Worm (Caenorhabditis elegans): ENCODE data around the gene T28A8.3.
A peak's percentile ranks its signal among the peaks of the same experiment; 100 is the strongest.

DNA sequence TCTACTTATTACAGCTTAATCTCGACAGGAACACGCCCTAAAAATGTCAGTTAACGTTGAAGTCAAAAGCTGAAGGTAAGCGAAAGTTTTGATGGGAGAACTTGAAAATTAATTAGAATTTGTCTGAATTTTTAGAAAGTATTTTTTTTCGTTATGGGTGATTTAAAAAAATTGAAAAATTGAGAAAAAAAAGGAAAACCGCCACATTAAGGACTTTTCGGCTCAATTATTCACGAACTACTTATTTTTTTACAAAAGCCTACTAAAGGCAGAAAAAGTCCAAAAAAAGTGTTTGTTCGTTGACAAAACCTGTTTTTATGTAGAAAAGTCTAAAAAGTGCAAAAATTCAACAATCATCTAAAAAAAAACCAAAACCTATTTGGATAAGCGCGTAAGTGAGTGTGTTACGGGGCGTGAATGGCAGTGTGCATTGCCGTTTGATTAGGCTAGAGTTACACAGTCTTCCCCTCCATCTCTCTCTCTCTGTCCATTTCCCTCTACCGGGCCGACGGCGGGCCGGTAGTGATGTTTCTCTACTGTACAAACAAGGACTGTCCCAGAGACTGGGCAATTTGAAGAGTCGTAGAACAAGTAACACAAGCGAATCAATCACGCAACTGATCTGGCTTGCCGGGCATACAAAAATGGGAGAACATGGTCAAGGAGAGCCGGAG, 21.7 kb downstream of the T28A8.3 start, which contains the start of gene lron-13:
- TF ChIP-seq crh-2 (tag; optimal IDR thresholded peaks at IDR 0.05) (no peak), fos-1 (tag; optimal IDR thresholded peaks at IDR 0.05) (peak; percentile 74), snpc-4 (tag; optimal IDR thresholded peaks at IDR 0.05) (no peak), blmp-1 (tag; optimal IDR thresholded peaks at IDR 0.05; ENCODE audit: insufficient read depth) (no peak), egl-27 (tag; optimal IDR thresholded peaks at IDR 0.05) (no peak), lin-13 (GFP tag; optimal IDR thresholded peaks at IDR 0.05) (no peak), ztf-4 (tag; optimal IDR thresholded peaks at IDR 0.05) (no peak), nhr-77 (tag; optimal IDR thresholded peaks at IDR 0.05) (no peak), skn-1 (tag; optimal IDR thresholded peaks at IDR 0.05) (no peak), ZK546.5 (tag; optimal IDR thresholded peaks at IDR 0.05) (no peak), elt-3 (tag; optimal IDR thresholded peaks at IDR 0.05) (no peak), peb-1 (tag; optimal IDR thresholded peaks at IDR 0.05) (no peak)

All from whole organism, L2 larva.